Fruit fly (Drosophila melanogaster): Measurements from ENCODE around the gene mus101.

The mus101 gene

dm6 chrX:13753101-13753758 is 31.2 kb downstream of the mus101 start:
- peak; percentile 2 for TF ChIP-seq Pif1A (GFP tag; optimal IDR thresholded peaks at IDR 0.05)
- no peak for TF ChIP-seq Snoo (tag; optimal IDR thresholded peaks at IDR 0.05)

- TF ChIP-seq CG32121 (GFP tag; IDR thresholded peaks at IDR 0.05): no peak
- TF ChIP-seq CG13204 (GFP tag; optimal IDR thresholded peaks at IDR 0.05): no peak
- TF ChIP-seq Pif1B (GFP tag; optimal IDR thresholded peaks at IDR 0.05): no peak
- TF ChIP-seq CG8301 (tag; optimal IDR thresholded peaks at IDR 0.05): no peak
Measured at dm6 chrX:13753775-13754174, 31.7 kb downstream of the mus101 start.

DNA sequence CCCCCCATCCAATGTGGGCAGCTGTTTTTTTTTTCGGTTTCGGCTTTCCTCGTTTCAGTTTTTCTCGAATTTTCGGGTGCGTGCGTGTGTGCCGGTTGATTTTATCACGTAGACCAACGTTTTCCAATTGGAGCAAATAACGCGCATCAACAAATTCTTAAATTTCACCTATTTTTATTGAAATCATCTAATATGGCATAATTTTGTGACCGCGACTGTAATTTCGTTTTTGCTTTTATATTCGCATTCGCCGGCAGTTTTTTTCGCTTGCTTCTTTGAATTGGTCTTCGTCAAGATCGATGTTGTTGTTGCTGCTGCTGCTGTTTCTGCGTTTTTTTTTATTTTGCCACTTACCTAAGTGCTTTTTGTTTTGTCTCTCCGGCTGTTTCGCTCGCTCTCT is 32.4 kb downstream of the mus101 start:
- no peak for TF ChIP-seq EcR (GFP tag; optimal IDR thresholded peaks at IDR 0.05)
- peak; percentile 53; the same call in 2 of the 3 replicates for TF ChIP-seq fd96Ca (GFP tag; IDR thresholded peaks at IDR 0.05)
- peak; percentile 49 for TF ChIP-seq CG8301 (tag; optimal IDR thresholded peaks at IDR 0.05)
- no peak for TF ChIP-seq D1 (tag; optimal IDR thresholded peaks at IDR 0.05)
- no peak for TF ChIP-seq CG10348 (GFP tag; IDR thresholded peaks at IDR 0.05)
- TF ChIP-seq CG15710 (tag; optimal IDR thresholded peaks at IDR 0.05): peak; percentile 55
- TF ChIP-seq Pif1B (GFP tag; optimal IDR thresholded peaks at IDR 0.05): no peak
- no peak for TF ChIP-seq rn (GFP tag; IDR thresholded peaks at IDR 0.05)
- peak; percentile 34 for TF ChIP-seq Snoo (tag; optimal IDR thresholded peaks at IDR 0.05)
- peak; percentile 17 for TF ChIP-seq CG17806 (tag; optimal IDR thresholded peaks at IDR 0.05)
- peak; percentile 46 for TF ChIP-seq CG14655 (GFP tag; optimal IDR thresholded peaks at IDR 0.05)
- TF ChIP-seq CG12605 (GFP tag; IDR thresholded peaks at IDR 0.05): peak; percentile 85
- peak; percentile 76; the same call in 1 of the 3 replicates for TF ChIP-seq CG4496 (GFP tag; IDR thresholded peaks at IDR 0.05)
- no peak; the same call in 1 of the 2 replicates for TF ChIP-seq CG32121 (GFP tag; IDR thresholded peaks at IDR 0.05)
- peak; percentile 25 for TF ChIP-seq Pif1A (GFP tag; optimal IDR thresholded peaks at IDR 0.05)
- peak; percentile 73 for TF ChIP-seq gl (tag; optimal IDR thresholded peaks at IDR 0.05)
- TF ChIP-seq Ets98B (GFP tag; IDR thresholded peaks at IDR 0.05): peak; percentile 63; the same call in 1 of the 2 replicates
- peak; percentile 29 for TF ChIP-seq CG8159 (tag; optimal IDR thresholded peaks at IDR 0.05)
- TF ChIP-seq CG9948 (tag; optimal IDR thresholded peaks at IDR 0.05): peak; percentile 13
- peak; percentile 44 for TF ChIP-seq CG13204 (GFP tag; optimal IDR thresholded peaks at IDR 0.05)
- peak; percentile 55 for TF ChIP-seq CG34367 (tag; optimal IDR thresholded peaks at IDR 0.05)

DNA sequence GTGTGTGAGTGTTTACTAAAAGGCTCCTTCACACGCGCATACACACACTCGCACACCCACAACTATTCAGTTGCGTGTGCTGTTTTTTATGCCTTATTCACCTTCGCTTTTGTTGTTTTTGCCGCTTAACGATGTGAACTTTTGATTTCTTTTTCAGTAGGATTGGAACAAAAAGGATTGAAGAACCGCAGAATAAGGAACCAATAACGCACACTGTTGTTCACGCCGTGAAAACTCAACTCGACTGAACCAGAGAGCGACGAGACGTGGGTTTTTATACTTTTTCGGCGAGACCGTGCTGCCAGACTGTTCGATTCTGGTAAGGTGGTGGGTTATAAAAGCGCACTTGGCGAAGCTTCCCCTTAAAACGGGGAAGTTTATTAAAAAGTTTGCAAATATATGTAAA is 33.1 kb downstream of the mus101 start, which contains the start of gene Pdcd4:
TSS of gene Pdcd4 (minus strand) at position 255 of the 406 bp plus-strand sequence.
- TF ChIP-seq D1 (tag; optimal IDR thresholded peaks at IDR 0.05): peak; percentile 42
- peak; percentile 28; the same call in 1 of the 2 replicates for TF ChIP-seq Ets98B (GFP tag; IDR thresholded peaks at IDR 0.05)
- TF ChIP-seq Pif1A (GFP tag; optimal IDR thresholded peaks at IDR 0.05): peak; percentile 80
- no peak for TF ChIP-seq Snoo (tag; optimal IDR thresholded peaks at IDR 0.05)
- TF ChIP-seq CG10348 (GFP tag; IDR thresholded peaks at IDR 0.05): no peak
- peak; percentile 43 for TF ChIP-seq CG15710 (tag; optimal IDR thresholded peaks at IDR 0.05)
- 0 out of 2 replicates have a peak, but pooled peaks have one; percentile 19 for TF ChIP-seq rn (GFP tag; IDR thresholded peaks at IDR 0.05)
- TF ChIP-seq CG34367 (tag; optimal IDR thresholded peaks at IDR 0.05): peak; percentile 74
- peak; percentile 67; the same call in 2 of the 3 replicates for TF ChIP-seq CG4496 (GFP tag; IDR thresholded peaks at IDR 0.05)
- peak; percentile 34 for TF ChIP-seq Pif1B (GFP tag; optimal IDR thresholded peaks at IDR 0.05)
- TF ChIP-seq CG13204 (GFP tag; optimal IDR thresholded peaks at IDR 0.05): peak; percentile 48
- peak; percentile 78 for TF ChIP-seq EcR (GFP tag; optimal IDR thresholded peaks at IDR 0.05)
- peak; percentile 16 for TF ChIP-seq CG8301 (tag; optimal IDR thresholded peaks at IDR 0.05)
- TF ChIP-seq CG14655 (GFP tag; optimal IDR thresholded peaks at IDR 0.05): peak; percentile 64
- TF ChIP-seq CG12605 (GFP tag; IDR thresholded peaks at IDR 0.05): peak; percentile 40; the same call in 1 of the 2 replicates
- TF ChIP-seq CG17806 (tag; optimal IDR thresholded peaks at IDR 0.05): peak; percentile 27
- TF ChIP-seq CG32121 (GFP tag; IDR thresholded peaks at IDR 0.05): peak; percentile 42; the same call in 1 of the 2 replicates
- peak; percentile 56 for TF ChIP-seq CG8159 (tag; optimal IDR thresholded peaks at IDR 0.05)
- peak; percentile 83 for TF ChIP-seq gl (tag; optimal IDR thresholded peaks at IDR 0.05)
- TF ChIP-seq fd96Ca (GFP tag; IDR thresholded peaks at IDR 0.05): peak; percentile 34; the same call in 1 of the 3 replicates
- TF ChIP-seq CG9948 (tag; optimal IDR thresholded peaks at IDR 0.05): peak; percentile 38

- TF ChIP-seq CG17806 (tag; optimal IDR thresholded peaks at IDR 0.05) (peak; percentile 24), CG34367 (tag; optimal IDR thresholded peaks at IDR 0.05) (no peak), CG32121 (GFP tag; IDR thresholded peaks at IDR 0.05) (no peak), CG12605 (GFP tag; IDR thresholded peaks at IDR 0.05) (no peak), Pif1A (GFP tag; optimal IDR thresholded peaks at IDR 0.05) (peak; percentile 2), Ets98B (GFP tag; IDR thresholded peaks at IDR 0.05) (peak; percentile 42; the same call in 1 of the 2 replicates), EcR (GFP tag; optimal IDR thresholded peaks at IDR 0.05) (no peak), CG15710 (tag; optimal IDR thresholded peaks at IDR 0.05) (peak; percentile 20), CG8159 (tag; optimal IDR thresholded peaks at IDR 0.05) (peak; percentile 7), rn (GFP tag; IDR thresholded peaks at IDR 0.05) (no peak)
Measured at dm6 chrX:13756776-13757312, 34.8 kb downstream of the mus101 start, which contains the start of the genes CG32625 and Rtc1. Gene CG32625, minus strand, starts transcription at chrX:13756826. Gene Rtc1, plus strand, starts transcription at chrX:13757179.

All from whole organism, pupa.